Worm (Caenorhabditis elegans) whole organism, young adult: ENCODE data around the gene H21P03.10.

ENCODE experiments used
- B0035.1 ChIP-seq: sonication (generic microtip); optimal IDR thresholded peaks from 2 replicates; lab custom pipeline; 2016; ENCODE audit warnings: missing genetic modification characterization, mild to moderate bottlenecking, missing compliant biosample characterization, missing genotype, missing genetic modification reagents
- C17E4.6 ChIP-seq: fragments of 200-800 bp; sonication (Bioruptor generic); IDR thresholded peaks from 2 replicates; pipeline ENCODE4 v1.3.6; 2022; ENCODE audit warnings: missing genetic modification reagents, missing genetic modification characterization, missing compliant biosample characterization
- F10E7.11 ChIP-seq: sonication (generic microtip); optimal IDR thresholded peaks from 2 replicates; lab custom pipeline; 2017; ENCODE audit warnings: mild to moderate bottlenecking, missing genetic modification characterization, moderate library complexity, missing compliant biosample characterization
- F23B12.7 ChIP-seq: sonication (generic microtip); optimal IDR thresholded peaks from 2 replicates; lab custom pipeline; 2017; ENCODE audit warnings: missing genetic modification characterization, mild to moderate bottlenecking, missing compliant biosample characterization, antibody characterized with exemption, moderate library complexity; ENCODE audit not compliant: insufficient read depth
- F57A8.1 ChIP-seq: fragments of 200-800 bp; sonication (Bioruptor generic); optimal IDR thresholded peaks from 2 replicates; lab custom pipeline; 2018; ENCODE audit warnings: mild to moderate bottlenecking, missing genetic modification characterization, moderate library complexity, missing compliant biosample characterization
- K12H6.12 ChIP-seq: fragments of 200-800 bp; sonication (Bioruptor generic); optimal IDR thresholded peaks from 2 replicates; lab custom pipeline; 2018; ENCODE audit warnings: mild to moderate bottlenecking, missing genetic modification characterization, missing compliant biosample characterization
- Y53F4B.3 ChIP-seq: fragments of 200-800 bp; sonication (Bioruptor generic); IDR thresholded peaks from 2 replicates; pipeline ENCODE4 v1.3.6; 2022; ENCODE audit warnings: missing genetic modification reagents, missing genetic modification characterization, missing compliant biosample characterization
- Y53G8AR.9 ChIP-seq: fragments of 200-800 bp; sonication (Bioruptor generic); conservative IDR thresholded peaks from 2 replicates; pipeline ENCODE4 v1.3.6; 2022; ENCODE audit warnings: missing genetic modification reagents, missing genetic modification characterization, missing compliant biosample characterization
- Y67H2A.10 ChIP-seq: fragments of 200-800 bp; sonication (Bioruptor generic); conservative IDR thresholded peaks from 2 replicates; pipeline ENCODE4 v1.3.6; 2022; ENCODE audit warnings: missing genetic modification reagents, missing genetic modification characterization, missing compliant biosample characterization
- akir-1 ChIP-seq: fragments of 200-800 bp; sonication (Bioruptor generic); optimal IDR thresholded peaks from 2 replicates; lab custom pipeline; 2018; ENCODE audit warnings: mild to moderate bottlenecking, missing genetic modification characterization, moderate library complexity, missing compliant biosample characterization
- aptf-3 ChIP-seq: fragments of 200-800 bp; sonication (Bioruptor generic); IDR thresholded peaks from 2 replicates; pipeline ENCODE4 v1.3.6; 2022; ENCODE audit warnings: missing genetic modification characterization, missing compliant biosample characterization
- atf-7 ChIP-seq: sonication (generic microtip); optimal IDR thresholded peaks from 2 replicates; lab custom pipeline; 2017; ENCODE audit warnings: mild to moderate bottlenecking, missing genetic modification characterization, missing compliant biosample characterization
- attf-3 ChIP-seq: fragments of 200-800 bp; sonication (Bioruptor generic); conservative IDR thresholded peaks from 2 replicates; pipeline ENCODE4 v1.3.6; 2022; ENCODE audit warnings: missing genetic modification reagents, missing genetic modification characterization, missing compliant biosample characterization
- attf-6 ChIP-seq: fragments of 200-800 bp; sonication (Bioruptor generic); IDR thresholded peaks from 2 replicates; pipeline ENCODE4 v1.3.6; 2022; ENCODE audit warnings: missing genetic modification reagents, missing genetic modification characterization, missing compliant biosample characterization
- ccch-3 ChIP-seq: fragments of 200-800 bp; sonication (Bioruptor generic); optimal IDR thresholded peaks from 2 replicates; lab custom pipeline; 2018; ENCODE audit warnings: mild to moderate bottlenecking, missing genetic modification characterization, missing compliant biosample characterization
- ceh-27 ChIP-seq: fragments of 200-800 bp; sonication (Bioruptor generic); optimal IDR thresholded peaks from 2 replicates; lab custom pipeline; 2018; ENCODE audit warnings: mild to moderate bottlenecking, missing genetic modification characterization, moderate library complexity, missing compliant biosample characterization
- ceh-79 ChIP-seq: sonication (generic microtip); optimal IDR thresholded peaks from 2 replicates; lab custom pipeline; 2017; ENCODE audit warnings: mild to moderate bottlenecking, missing genetic modification characterization, missing compliant biosample characterization
- ceh-91 ChIP-seq: fragments of 200-800 bp; sonication (Bioruptor generic); IDR thresholded peaks from 2 replicates; pipeline ENCODE4 v1.3.6; 2022; ENCODE audit warnings: missing genetic modification reagents, missing genetic modification characterization, missing compliant biosample characterization
- efl-1 ChIP-seq: fragments of 150-350 bp; optimal IDR thresholded peaks from 2 replicates; lab custom pipeline; 2014; ENCODE audit warnings: missing biosample characterization, missing genetic modification reagents, missing genetic modification characterization
- egl-18 ChIP-seq: fragments of 200-800 bp; sonication (Bioruptor generic); IDR thresholded peaks from 2 replicates; pipeline ENCODE4 v1.3.6; 2022; ENCODE audit warnings: missing genetic modification reagents, missing genetic modification characterization, missing compliant biosample characterization
- egl-44 ChIP-seq: fragments of 200-800 bp; sonication (Bioruptor generic); IDR thresholded peaks from 2 replicates; pipeline ENCODE4 v1.3.6; 2022; ENCODE audit warnings: missing genetic modification reagents, missing genetic modification characterization, missing compliant biosample characterization
- him-1 ChIP-seq: sonication (generic microtip); optimal IDR thresholded peaks from 2 replicates; lab custom pipeline; 2016; ENCODE audit warnings: missing genotype, missing genetic modification reagents, missing genetic modification characterization, missing compliant biosample characterization
- hrde-1 ChIP-seq: sonication (generic microtip); optimal IDR thresholded peaks from 2 replicates; lab custom pipeline; 2016; ENCODE audit warnings: missing genetic modification characterization, mild to moderate bottlenecking, missing compliant biosample characterization, moderate library complexity, missing genotype, missing genetic modification reagents, borderline replicate concordance
- hsf-1 ChIP-seq: fragments of 200-800 bp; sonication (Bioruptor generic); IDR thresholded peaks from 2 replicates; pipeline ENCODE4 v1.3.6; 2022; ENCODE audit warnings: missing genetic modification reagents, missing genetic modification characterization, missing compliant biosample characterization
- let-526 ChIP-seq: fragments of 200-800 bp; sonication (Bioruptor generic); IDR thresholded peaks from 2 replicates; pipeline ENCODE4 v1.3.6; 2022; ENCODE audit warnings: missing genetic modification reagents, missing genetic modification characterization, missing compliant biosample characterization
- lin-40 ChIP-seq: sonication (generic microtip); optimal IDR thresholded peaks from 2 replicates; lab custom pipeline; 2016; ENCODE audit warnings: missing genetic modification characterization, mild to moderate bottlenecking, missing compliant biosample characterization, missing genotype, missing genetic modification reagents
- lir-1 ChIP-seq: fragments of 200-800 bp; sonication (Bioruptor generic); conservative IDR thresholded peaks from 2 replicates; pipeline ENCODE4 v1.3.6; 2022; ENCODE audit warnings: missing genetic modification reagents, missing genetic modification characterization, missing compliant biosample characterization
- madf-10 ChIP-seq: sonication (generic microtip); optimal IDR thresholded peaks from 2 replicates; lab custom pipeline; 2016; ENCODE audit warnings: mild to moderate bottlenecking, missing genetic modification characterization, missing compliant biosample characterization
- madf-3 ChIP-seq: fragments of 200-800 bp; sonication (Bioruptor generic); IDR thresholded peaks from 2 replicates; pipeline ENCODE4 v1.3.6; 2022; ENCODE audit warnings: missing genetic modification reagents, missing genetic modification characterization, missing compliant biosample characterization
- mes-4 ChIP-seq: sonication (generic microtip); optimal IDR thresholded peaks from 2 replicates; lab custom pipeline; 2016; ENCODE audit warnings: missing genotype, missing genetic modification characterization, missing compliant biosample characterization
- nfyb-1 ChIP-seq: fragments of 200-800 bp; sonication (Bioruptor generic); IDR thresholded peaks from 2 replicates; pipeline ENCODE4 v1.3.6; 2022; ENCODE audit warnings: missing genetic modification reagents, missing genetic modification characterization, missing compliant biosample characterization
- nhr-179 ChIP-seq: sonication (generic microtip); optimal IDR thresholded peaks from 2 replicates; lab custom pipeline; 2016; ENCODE audit warnings: mild to moderate bottlenecking, missing genetic modification characterization, missing compliant biosample characterization
- nhr-80 ChIP-seq: sonication (generic microtip); optimal IDR thresholded peaks from 2 replicates; lab custom pipeline; 2016; ENCODE audit warnings: missing genetic modification characterization, missing compliant biosample characterization
- nhr-90 ChIP-seq: sonication (generic microtip); optimal IDR thresholded peaks from 2 replicates; lab custom pipeline; 2016; ENCODE audit warnings: missing genotype, mild to moderate bottlenecking, missing genetic modification characterization, missing compliant biosample characterization
- rcor-1 ChIP-seq: fragments of 200-800 bp; sonication (Bioruptor generic); IDR thresholded peaks from 2 replicates; pipeline ENCODE4 v1.3.6; 2022; ENCODE audit warnings: missing genetic modification reagents, missing genetic modification characterization, missing compliant biosample characterization
- rec-8 ChIP-seq, 2 experiments: sonication (generic microtip); optimal IDR thresholded peaks; 2 replicates each; lab custom pipeline; 2016; ENCODE audit warnings: mild to moderate bottlenecking in 2 of 2, missing genetic modification characterization in 2 of 2, missing genetic modification reagents in 2 of 2, missing genotype in 2 of 2, missing biosample characterization in 1 of 2, missing compliant biosample characterization in 1 of 2, moderate library complexity in 1 of 2
- rpc-1 ChIP-seq, 2 experiments: fragments of 150-350 bp in 1 of 2; sonication (generic microtip) in 1 of 2; optimal IDR thresholded peaks; 2 replicates each; lab custom pipeline; 2014 to 2018; ENCODE audit warnings: missing biosample characterization in 1 of 2, missing genetic modification characterization in 1 of 2, missing genetic modification reagents in 1 of 2, missing genotype in 1 of 2
- sea-2 ChIP-seq: fragments of 200-800 bp; sonication (Bioruptor generic); IDR thresholded peaks from 2 replicates; pipeline ENCODE4 v1.3.6; 2022; ENCODE audit warnings: missing genetic modification characterization, missing compliant biosample characterization
- snpc-1.1 ChIP-seq: sonication (generic microtip); optimal IDR thresholded peaks from 2 replicates; lab custom pipeline; 2017; ENCODE audit warnings: missing genetic modification characterization, mild to moderate bottlenecking, missing compliant biosample characterization, antibody characterized with exemption, moderate library complexity, missing genotype, missing genetic modification reagents; ENCODE audit not compliant: insufficient read depth
- snpc-4 ChIP-seq, 5 experiments: fragments of 150-350 bp in 1 of 5; sonication (generic microtip) in 4 of 5; optimal IDR thresholded peaks; 2 replicates each; lab custom pipeline; 2014 to 2018; ENCODE audit warnings: missing genetic modification characterization in 5 of 5, missing biosample characterization in 3 of 5, antibody characterized with exemption in 2 of 5, mild to moderate bottlenecking in 2 of 5, missing compliant biosample characterization in 2 of 5, missing genotype in 2 of 5, moderate library complexity in 2 of 5, missing genetic modification reagents in 1 of 5
- sptf-2 ChIP-seq: fragments of 200-800 bp; sonication (Bioruptor generic); optimal IDR thresholded peaks from 2 replicates; lab custom pipeline; 2018; ENCODE audit warnings: mild to moderate bottlenecking, missing genetic modification characterization, missing compliant biosample characterization
- tlf-1 ChIP-seq: fragments of 200-800 bp; sonication (Bioruptor generic); optimal IDR thresholded peaks from 2 replicates; lab custom pipeline; 2018; ENCODE audit warnings: mild to moderate bottlenecking, missing genetic modification characterization, missing compliant biosample characterization
- unc-62 ChIP-seq: fragments of 150-350 bp; optimal IDR thresholded peaks from 2 replicates; lab custom pipeline; 2014; ENCODE audit warnings: missing biosample characterization, missing genetic modification reagents, missing genetic modification characterization
- xnd-1 ChIP-seq: sonication (generic microtip); optimal IDR thresholded peaks from 2 replicates; lab custom pipeline; 2016; ENCODE audit warnings: missing genotype, missing genetic modification reagents, missing genetic modification characterization, missing compliant biosample characterization
- zim-3 ChIP-seq: sonication (generic microtip); optimal IDR thresholded peaks from 2 replicates; lab custom pipeline; 2017; ENCODE audit warnings: mild to moderate bottlenecking, missing genetic modification characterization, moderate library complexity, missing compliant biosample characterization
- ztf-18 ChIP-seq: sonication (generic microtip); optimal IDR thresholded peaks from 2 replicates; lab custom pipeline; 2016; ENCODE audit warnings: missing genotype, mild to moderate bottlenecking, missing genetic modification characterization, missing compliant biosample characterization
- ztf-26 ChIP-seq: sonication (generic microtip); optimal IDR thresholded peaks from 2 replicates; lab custom pipeline; 2017; ENCODE audit warnings: missing genetic modification characterization, missing compliant biosample characterization

The H21P03.10 gene

DNA sequence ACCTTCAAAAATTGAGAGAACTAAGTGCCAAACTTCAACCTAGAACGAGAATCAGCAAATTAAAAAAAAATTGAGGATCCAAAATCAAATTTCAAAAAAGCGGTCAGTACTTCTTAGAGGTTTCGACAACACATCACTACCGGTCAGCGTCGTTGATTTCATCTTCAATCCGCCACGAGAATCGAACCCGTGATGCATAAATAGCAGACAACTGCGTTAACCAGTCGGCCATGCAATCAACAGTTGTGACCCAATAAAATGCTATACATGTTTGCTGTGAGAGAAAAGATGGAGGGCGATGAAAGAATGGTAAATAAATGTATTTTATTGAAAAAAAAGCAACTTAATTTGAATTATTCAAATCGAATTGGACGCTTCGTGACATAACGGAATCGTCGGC is 49.2 kb downstream of the H21P03.10 start (continued):
- 0 out of 2 replicates have a peak, but pooled peaks have one; percentile 20 for TF ChIP-seq madf-3 (GFP tag; lab: Robert Waterston, UW)
- TF ChIP-seq hsf-1 (GFP tag; lab: Robert Waterston, UW): no peak
- TF ChIP-seq nfyb-1: no peak
- no peak for TF ChIP-seq let-526 (GFP tag; lab: Robert Waterston, UW)
- TF ChIP-seq lin-40 (tag; lab: Kevin White, UChicago): no peak
- peak; percentile 32 for TF ChIP-seq akir-1 (GFP tag; lab: Kevin White, UChicago)
- TF ChIP-seq zim-3 (tag; lab: Kevin White, UChicago): peak; percentile 68
- no peak for TF ChIP-seq ccch-3 (GFP tag; lab: Kevin White, UChicago)
- TF ChIP-seq Y53F4B.3 (GFP tag; lab: Robert Waterston, UW): no peak
- no peak for TF ChIP-seq Y53G8AR.9 (GFP tag; lab: Robert Waterston, UW)
- TF ChIP-seq aptf-3: 0 out of 2 replicates have a peak, but pooled peaks have one; percentile 59
- peak; percentile 20 for TF ChIP-seq ceh-79 (tag; lab: Kevin White, UChicago)
- TF ChIP-seq F57A8.1 (GFP tag; lab: Kevin White, UChicago): no peak
- TF ChIP-seq nhr-179 (tag; lab: Kevin White, UChicago): peak; percentile 17
- peak; percentile 61; the same call in 1 of the 2 replicates for TF ChIP-seq attf-3 (GFP tag; lab: Robert Waterston, UW)
- TF ChIP-seq nhr-80 (tag; lab: Kevin White, UChicago): no peak
- TF ChIP-seq tlf-1 (GFP tag; lab: Kevin White, UChicago): no peak
- TF ChIP-seq F23B12.7: peak; percentile 97
- TF ChIP-seq xnd-1 (tag; lab: Kevin White, UChicago): no peak
- no peak for TF ChIP-seq unc-62 (GFP tag; lab: Kevin White, UChicago)
- no peak for TF ChIP-seq madf-10 (tag; lab: Kevin White, UChicago)
- peak; percentile 88 for TF ChIP-seq nhr-90 (tag; lab: Kevin White, UChicago)
- no peak; the same call in none of the 2 replicates for TF ChIP-seq rcor-1
- TF ChIP-seq snpc-4 (GFP tag; optimal IDR thresholded peaks at IDR 0.05; lab: Kevin White, UChicago): peak; percentile 79
- peak in 3 of 4 experiments; percentile 65 to 85 (median 81) for TF ChIP-seq snpc-4 (tag; optimal IDR thresholded peaks at IDR 0.05; lab: Kevin White, UChicago)
- no peak for TF ChIP-seq sea-2 (GFP tag; lab: Robert Waterston, UW)
- peak; percentile 67 for TF ChIP-seq ztf-26 (tag; lab: Kevin White, UChicago)
- no peak for TF ChIP-seq sptf-2
- no peak for TF ChIP-seq C17E4.6 (GFP tag; lab: Robert Waterston, UW)
- TF ChIP-seq hrde-1 (tag; lab: Kevin White, UChicago): peak; percentile 50
- TF ChIP-seq ceh-91 (GFP tag; lab: Robert Waterston, UW): no peak
- TF ChIP-seq egl-18 (GFP tag; lab: Robert Waterston, UW): no peak
- TF ChIP-seq Y67H2A.10 (GFP tag; lab: Robert Waterston, UW): no peak
- peak; percentile 84 to 89 for TF ChIP-seq rec-8 (tag; optimal IDR thresholded peaks at IDR 0.05; lab: Kevin White, UChicago)
- no peak for TF ChIP-seq B0035.1 (tag; lab: Kevin White, UChicago)
- TF ChIP-seq lir-1 (GFP tag; lab: Robert Waterston, UW): no peak
- peak; percentile 45 for TF ChIP-seq K12H6.12 (tag; lab: Kevin White, UChicago)
- TF ChIP-seq F10E7.11: no peak
- peak; percentile 98 for TF ChIP-seq rpc-1 (optimal IDR thresholded peaks at IDR 0.05; lab: Kevin White, UChicago)
- peak; percentile 95 for TF ChIP-seq rpc-1 (tag; optimal IDR thresholded peaks at IDR 0.05; lab: Kevin White, UChicago)
- TF ChIP-seq attf-6 (GFP tag; lab: Robert Waterston, UW): no peak
- TF ChIP-seq efl-1 (GFP tag; lab: Kevin White, UChicago): peak; percentile 32
- TF ChIP-seq him-1 (tag; lab: Kevin White, UChicago): peak; percentile 96
- no peak for TF ChIP-seq ceh-27 (GFP tag; lab: Kevin White, UChicago)
- TF ChIP-seq ztf-18 (tag; lab: Kevin White, UChicago): peak; percentile 67
- TF ChIP-seq snpc-1.1: peak; percentile 38
- TF ChIP-seq atf-7 (tag; lab: Kevin White, UChicago): no peak
- TF ChIP-seq mes-4 (tag; lab: Kevin White, UChicago): peak; percentile 65
- TF ChIP-seq egl-44 (GFP tag; lab: Robert Waterston, UW): no peak
